Fruit fly (Drosophila melanogaster) whole organism, embryonic: ENCODE measurements around the gene CG34348.

Source experiments
- CG12942 ChIP-seq: fragments of 200-800 bp; sonication (Bioruptor generic); optimal IDR thresholded peaks from 3 replicates; lab custom pipeline; 2016; ENCODE audit warnings: missing biosample characterization, missing genetic modification characterization
- CG13296 ChIP-seq: fragments of 200-800 bp; sonication (Bioruptor generic); optimal IDR thresholded peaks from 3 replicates; lab custom pipeline; 2018; ENCODE audit warnings: missing biosample characterization, mild to moderate bottlenecking, missing genetic modification characterization
- CG15073 ChIP-seq: fragments of 200-800 bp; sonication (Bioruptor generic); optimal IDR thresholded peaks from 2 replicates; lab custom pipeline; 2016; ENCODE audit warnings: missing biosample characterization, missing genetic modification characterization
- CG15269 ChIP-seq: fragments of 200-800 bp; sonication (Bioruptor generic); optimal IDR thresholded peaks from 2 replicates; lab custom pipeline; 2018; ENCODE audit warnings: missing biosample characterization, mild to moderate bottlenecking, missing genetic modification characterization, moderate library complexity
- CG16815 ChIP-seq: fragments of 200-800 bp; sonication (Bioruptor generic); optimal IDR thresholded peaks from 3 replicates; lab custom pipeline; 2017; ENCODE audit warnings: missing biosample characterization, mild to moderate bottlenecking, missing genetic modification characterization
- CG18599 ChIP-seq: fragments of 200-800 bp; sonication (Bioruptor generic); optimal IDR thresholded peaks from 3 replicates; lab custom pipeline; 2017; ENCODE audit warnings: missing biosample characterization, missing genetic modification characterization, mild to moderate bottlenecking, moderate library complexity, missing genetic modification reagents
- CG33213 ChIP-seq: fragments of 200-800 bp; sonication (Bioruptor generic); optimal IDR thresholded peaks from 3 replicates; lab custom pipeline; 2016; ENCODE audit warnings: missing biosample characterization, missing genetic modification characterization
- CG4424 ChIP-seq: fragments of 200-800 bp; sonication (Bioruptor generic); optimal IDR thresholded peaks from 3 replicates; lab custom pipeline; 2016; ENCODE audit warnings: missing biosample characterization, missing genetic modification characterization
- CG5953 ChIP-seq: fragments of 200-800 bp; sonication (Bioruptor generic); IDR thresholded peaks from 2 replicates; pipeline ENCODE4 v1.3.6; 2022; ENCODE audit warnings: missing biosample characterization, missing genetic modification characterization
- CG6813 ChIP-seq: fragments of 200-800 bp; sonication (Bioruptor generic); optimal IDR thresholded peaks from 2 replicates; lab custom pipeline; 2017; ENCODE audit warnings: missing biosample characterization, missing genetic modification characterization, mild to moderate bottlenecking, moderate library complexity, missing genetic modification reagents
- CG6854 ChIP-seq: fragments of 200-800 bp; sonication (Bioruptor generic); optimal IDR thresholded peaks from 3 replicates; lab custom pipeline; 2017; ENCODE audit warnings: missing biosample characterization, mild to moderate bottlenecking, missing genetic modification characterization
- CG9876 ChIP-seq: fragments of 200-800 bp; sonication (Bioruptor generic); optimal IDR thresholded peaks from 2 replicates; lab custom pipeline; 2016; ENCODE audit warnings: missing biosample characterization, missing genetic modification characterization
- CG9932 ChIP-seq: fragments of 200-800 bp; sonication (Bioruptor generic); IDR thresholded peaks from 2 replicates; pipeline ENCODE4 v1.3.6; 2022; ENCODE audit warnings: missing biosample characterization, missing genetic modification characterization
- Doc3 ChIP-seq: fragments of 200-800 bp; sonication (Bioruptor generic); IDR thresholded peaks from 3 replicates; pipeline ENCODE4 v1.3.6; 2022; ENCODE audit warnings: missing biosample characterization, missing genetic modification characterization; ENCODE audit not compliant: partially characterized antibody
- Dref ChIP-seq: fragments of 200-800 bp; sonication (Bioruptor generic); IDR thresholded peaks from 2 replicates; pipeline ENCODE4 v1.3.6; 2022; ENCODE audit warnings: missing biosample characterization, missing genetic modification characterization
- E2f2 ChIP-seq: fragments of 200-800 bp; sonication (Bioruptor generic); IDR thresholded peaks from 2 replicates; pipeline ENCODE4 v1.3.6; 2022; ENCODE audit warnings: missing biosample characterization, missing genetic modification characterization
- Fer1 ChIP-seq: fragments of 200-800 bp; sonication (Bioruptor generic); optimal IDR thresholded peaks from 2 replicates; lab custom pipeline; 2017; ENCODE audit warnings: missing biosample characterization, mild to moderate bottlenecking, missing genetic modification characterization
- H15 ChIP-seq: fragments of 200-800 bp; sonication (Bioruptor generic); IDR thresholded peaks from 3 replicates; pipeline ENCODE4 v1.3.6; 2022; ENCODE audit warnings: missing biosample characterization, missing genetic modification characterization
- HLH54F ChIP-seq: fragments of 200-800 bp; sonication (Bioruptor generic); optimal IDR thresholded peaks from 3 replicates; lab custom pipeline; 2016; ENCODE audit warnings: missing biosample characterization, missing genetic modification characterization
- HLHmδ ChIP-seq: fragments of 200-800 bp; sonication (Bioruptor generic); optimal IDR thresholded peaks from 2 replicates; lab custom pipeline; 2018; ENCODE audit warnings: missing biosample characterization, mild to moderate bottlenecking, missing genetic modification characterization, moderate library complexity
- Hey ChIP-seq: fragments of 200-800 bp; sonication (Bioruptor generic); optimal IDR thresholded peaks from 3 replicates; lab custom pipeline; 2018; ENCODE audit warnings: missing biosample characterization, mild to moderate bottlenecking, missing genetic modification characterization
- HmgZ ChIP-seq: fragments of 200-800 bp; sonication (Bioruptor generic); optimal IDR thresholded peaks from 2 replicates; lab custom pipeline; 2018; ENCODE audit warnings: missing biosample characterization, mild to moderate bottlenecking, missing genetic modification characterization
- Jarid2 ChIP-seq: fragments of 200-800 bp; sonication (Bioruptor generic); optimal IDR thresholded peaks from 3 replicates; lab custom pipeline; 2017; ENCODE audit warnings: mild to moderate bottlenecking, missing biosample characterization, missing genetic modification reagents, missing genetic modification characterization
- Lim3 ChIP-seq: fragments of 200-800 bp; sonication (Bioruptor generic); IDR thresholded peaks from 2 replicates; pipeline ENCODE4 v1.3.6; 2022; ENCODE audit warnings: missing biosample characterization, missing genetic modification characterization
- Nf-YC ChIP-seq: fragments of 200-800 bp; optimal IDR thresholded peaks from 3 replicates; lab custom pipeline; 2019; ENCODE audit warnings: missing biosample characterization, mild to moderate bottlenecking, missing genetic modification characterization, moderate library complexity
- Opbp ChIP-seq: fragments of 200-800 bp; sonication (Bioruptor generic); IDR thresholded peaks from 3 replicates; pipeline ENCODE4 v1.3.6; 2022; ENCODE audit warnings: missing biosample characterization, missing genetic modification characterization; ENCODE audit not compliant: partially characterized antibody
- Tbp ChIP-seq: fragments of >200 bp; optimal IDR thresholded peaks from 2 replicates; lab custom pipeline; 2018; ENCODE audit warnings: missing biosample characterization, missing genetic modification characterization
- YL-1 ChIP-seq: fragments of 200-800 bp; sonication (Bioruptor generic); optimal IDR thresholded peaks from 3 replicates; lab custom pipeline; 2017; ENCODE audit warnings: missing biosample characterization, mild to moderate bottlenecking, missing genetic modification characterization
- bowl ChIP-seq: fragments of 200-800 bp; sonication (Bioruptor generic); IDR thresholded peaks from 2 replicates; pipeline ENCODE4 v1.3.6; 2022; ENCODE audit warnings: missing biosample characterization, missing genetic modification characterization
- crol ChIP-seq: fragments of 200-800 bp; sonication (Bioruptor generic); IDR thresholded peaks from 2 replicates; pipeline ENCODE4 v1.3.6; 2022; ENCODE audit warnings: missing biosample characterization, missing genetic modification characterization
- dimm ChIP-seq: fragments of 200-800 bp; sonication (Bioruptor generic); IDR thresholded peaks from 2 replicates; pipeline ENCODE4 v1.3.6; 2022; ENCODE audit warnings: missing biosample characterization, missing genetic modification characterization
- dmrt99B ChIP-seq: fragments of 200-800 bp; sonication (Bioruptor generic); optimal IDR thresholded peaks from 2 replicates; lab custom pipeline; 2018; ENCODE audit warnings: missing biosample characterization, mild to moderate bottlenecking, missing genetic modification characterization, moderate library complexity
- ewg ChIP-seq: fragments of 200-800 bp; sonication (Bioruptor generic); optimal IDR thresholded peaks from 3 replicates; lab custom pipeline; 2017; ENCODE audit warnings: mild to moderate bottlenecking, missing biosample characterization, missing genetic modification reagents, missing genetic modification characterization
- fd64A ChIP-seq: fragments of 200-800 bp; sonication (Bioruptor generic); optimal IDR thresholded peaks from 3 replicates; lab custom pipeline; 2018; ENCODE audit warnings: missing biosample characterization, mild to moderate bottlenecking, missing genetic modification characterization
- gce ChIP-seq: fragments of 200-800 bp; sonication (Bioruptor generic); IDR thresholded peaks from 3 replicates; pipeline ENCODE4 v1.3.6; 2022; ENCODE audit warnings: missing biosample characterization, missing genetic modification characterization
- gsb-n ChIP-seq: fragments of 200-800 bp; sonication (Bioruptor generic); optimal IDR thresholded peaks from 3 replicates; lab custom pipeline; 2018; ENCODE audit warnings: missing biosample characterization, mild to moderate bottlenecking, missing genetic modification characterization
- h ChIP-seq: fragments of >200 bp; optimal IDR thresholded peaks from 2 replicates; lab custom pipeline; 2017
- her ChIP-seq: fragments of 200-800 bp; sonication (Bioruptor generic); optimal IDR thresholded peaks from 2 replicates; lab custom pipeline; 2016; ENCODE audit warnings: missing biosample characterization, missing genetic modification characterization
- hkb ChIP-seq, 2 experiments: fragments of 200-800 bp in 1 of 2; fragments of >200 bp in 1 of 2; sonication (Bioruptor generic) in 1 of 2; IDR thresholded peaks in 1 of 2; optimal IDR thresholded peaks in 1 of 2; 2 replicates each; pipeline versions ENCODE4 v1.3.6 to Lab custom; 2017 to 2022; ENCODE audit warnings: missing biosample characterization in 1 of 2, missing genetic modification characterization in 1 of 2
- jumu ChIP-seq: fragments of 200-800 bp; sonication (Bioruptor generic); optimal IDR thresholded peaks from 3 replicates; lab custom pipeline; 2016; ENCODE audit warnings: missing biosample characterization, missing genetic modification characterization
- nau ChIP-seq: fragments of 200-800 bp; sonication (Bioruptor generic); optimal IDR thresholded peaks from 3 replicates; lab custom pipeline; 2017; ENCODE audit warnings: missing biosample characterization, mild to moderate bottlenecking, missing genetic modification characterization, missing genetic modification reagents
- pho ChIP-seq: fragments of 200-800 bp; sonication (Bioruptor generic); optimal IDR thresholded peaks from 2 replicates; lab custom pipeline; 2016; ENCODE audit warnings: missing biosample characterization, missing genetic modification characterization
- salm ChIP-seq: fragments of 200-800 bp; sonication (Bioruptor generic); optimal IDR thresholded peaks from 2 replicates; lab custom pipeline; 2018; ENCODE audit warnings: missing biosample characterization, mild to moderate bottlenecking, missing genetic modification characterization
- sima ChIP-seq: fragments of 200-800 bp; sonication (Bioruptor generic); optimal IDR thresholded peaks from 2 replicates; lab custom pipeline; 2016; ENCODE audit warnings: missing biosample characterization, missing genetic modification characterization
- slbo ChIP-seq: fragments of 200-800 bp; sonication (Bioruptor generic); IDR thresholded peaks from 2 replicates; pipeline ENCODE4 v1.3.6; 2022; ENCODE audit warnings: missing biosample characterization, missing genetic modification characterization
- sr ChIP-seq: fragments of 200-800 bp; sonication (Bioruptor generic); IDR thresholded peaks from 3 replicates; pipeline ENCODE4 v1.3.6; 2022; ENCODE audit warnings: missing biosample characterization, missing genetic modification characterization
- ssp ChIP-seq: fragments of 200-800 bp; sonication (Bioruptor generic); IDR thresholded peaks from 2 replicates; pipeline ENCODE4 v1.3.6; 2022; ENCODE audit warnings: missing biosample characterization, missing genetic modification characterization
- zen ChIP-seq: fragments of 200-800 bp; sonication (Bioruptor generic); optimal IDR thresholded peaks from 3 replicates; lab custom pipeline; 2018; ENCODE audit warnings: missing biosample characterization, mild to moderate bottlenecking, missing genetic modification characterization, moderate library complexity
- zen2 ChIP-seq: fragments of 200-800 bp; sonication (Bioruptor generic); IDR thresholded peaks from 3 replicates; pipeline ENCODE4 v1.3.6; 2022; ENCODE audit warnings: missing biosample characterization, missing genetic modification characterization; ENCODE audit not compliant: partially characterized antibody

The CG34348 gene

dm6 chrX:11338973-11339867 is 453 bp upstream of the CG34348 start (continued):
- TF ChIP-seq Lim3 (GFP tag; lab: Robert Waterston, UW) (no peak), CG33213 (GFP tag; lab: Kevin White, UChicago) (peak; percentile 40), Hey (tag; lab: Kevin White, UChicago) (peak; percentile 10), CG4424 (GFP tag; lab: Kevin White, UChicago) (peak; percentile 19), zen2 (GFP tag; lab: Robert Waterston, UW) (peak; percentile 65; the same call in 1 of the 3 replicates), CG9932 (peak; percentile 78), CG15073 (GFP tag; lab: Kevin White, UChicago) (no peak), jumu (GFP tag; lab: Kevin White, UChicago) (peak; percentile 69), Opbp (GFP tag; lab: Robert Waterston, UW) (peak; percentile 91), CG18599 (GFP tag; lab: Kevin White, UChicago) (peak; percentile 12), HLH54F (GFP tag; lab: Kevin White, UChicago) (peak; percentile 56), Fer1 (GFP tag; lab: Kevin White, UChicago) (no peak), HmgZ (tag; lab: Kevin White, UChicago) (peak; percentile 66), gsb-n (tag; lab: Kevin White, UChicago) (no peak), bowl (GFP tag; lab: Robert Waterston, UW) (no peak), sr (GFP tag; lab: Robert Waterston, UW) (no peak), CG13296 (GFP tag; lab: Kevin White, UChicago) (no peak), Nf-YC (tag; lab: Kevin White, UChicago) (peak; percentile 8), Doc3 (GFP tag; lab: Robert Waterston, UW) (peak; percentile 78), CG6854 (GFP tag; lab: Kevin White, UChicago) (no peak), zen (tag; lab: Kevin White, UChicago) (peak; percentile 41), CG16815 (GFP tag; lab: Kevin White, UChicago) (no peak), pho (GFP tag; lab: Kevin White, UChicago) (peak; percentile 53), fd64A (GFP tag; lab: Kevin White, UChicago) (no peak), crol (peak; percentile 92), ssp (GFP tag; lab: Robert Waterston, UW) (peak; percentile 35), gce (GFP tag; lab: Robert Waterston, UW) (no peak), nau (no peak), CG6813 (GFP tag; lab: Kevin White, UChicago) (no peak), her (GFP tag; lab: Kevin White, UChicago) (peak; percentile 58), Jarid2 (GFP tag; lab: Kevin White, UChicago) (no peak), H15 (GFP tag; lab: Robert Waterston, UW) (no peak), salm (no peak), HLHmδ (no peak), dimm (GFP tag; lab: Robert Waterston, UW) (no peak), Tbp (peak; percentile 36), h (no peak), slbo (GFP tag; lab: Robert Waterston, UW) (peak; percentile 72), YL-1 (peak; percentile 46), sima (GFP tag; lab: Kevin White, UChicago) (no peak), CG5953 (GFP tag; lab: Robert Waterston, UW) (no peak), hkb (optimal IDR thresholded peaks at IDR 0.05; lab: Kevin White, UChicago) (peak; percentile 68), hkb (GFP tag; IDR thresholded peaks at IDR 0.05; lab: Robert Waterston, UW) (no peak), E2f2 (GFP tag; lab: Robert Waterston, UW) (peak; percentile 74), CG15269 (no peak), CG9876 (peak; percentile 13), Dref (GFP tag; lab: Robert Waterston, UW) (peak; percentile 87), ewg (GFP tag; lab: Kevin White, UChicago) (no peak), CG12942 (GFP tag; lab: Kevin White, UChicago) (peak; percentile 44), dmrt99B (tag; lab: Kevin White, UChicago) (no peak)
